Worm (Caenorhabditis elegans) whole organism, young adult: ENCODE results near the gene F11E6.8.

Experiments
- B0336.3 ChIP-seq: fragments of 200-800 bp; sonication (Bioruptor generic); IDR thresholded peaks from 2 replicates; pipeline ENCODE4 v1.3.6; 2022; ENCODE audit warnings: missing genetic modification characterization, missing compliant biosample characterization
- C06A6.2 ChIP-seq: fragments of 200-800 bp; sonication (Bioruptor generic); conservative IDR thresholded peaks from 2 replicates; pipeline ENCODE4 v1.3.6; 2022; ENCODE audit warnings: missing genetic modification characterization, missing compliant biosample characterization
- F10E7.11 ChIP-seq: sonication (generic microtip); optimal IDR thresholded peaks from 2 replicates; lab custom pipeline; 2017; ENCODE audit warnings: mild to moderate bottlenecking, missing genetic modification characterization, moderate library complexity, missing compliant biosample characterization
- F33H1.4 ChIP-seq: fragments of 200-800 bp; sonication (Bioruptor generic); IDR thresholded peaks from 2 replicates; pipeline ENCODE4 v1.3.6; 2022; ENCODE audit warnings: missing genetic modification reagents, missing genetic modification characterization, missing compliant biosample characterization
- F52B5.7 ChIP-seq: sonication (generic microtip); optimal IDR thresholded peaks from 2 replicates; lab custom pipeline; 2016; ENCODE audit warnings: mild to moderate bottlenecking, missing genetic modification characterization, missing compliant biosample characterization
- F55B11.4 ChIP-seq: sonication (generic microtip); optimal IDR thresholded peaks from 2 replicates; lab custom pipeline; 2016; ENCODE audit warnings: missing compliant biosample characterization, missing genetic modification characterization, borderline replicate concordance; ENCODE audit not compliant: insufficient read depth
- T07F8.4 ChIP-seq: sonication (generic microtip); optimal IDR thresholded peaks from 2 replicates; lab custom pipeline; 2016; ENCODE audit warnings: mild to moderate bottlenecking, missing genetic modification characterization, moderate library complexity, missing compliant biosample characterization
- Y53F4B.3 ChIP-seq: fragments of 200-800 bp; sonication (Bioruptor generic); IDR thresholded peaks from 2 replicates; pipeline ENCODE4 v1.3.6; 2022; ENCODE audit warnings: missing genetic modification reagents, missing genetic modification characterization, missing compliant biosample characterization
- Y67H2A.10 ChIP-seq: fragments of 200-800 bp; sonication (Bioruptor generic); conservative IDR thresholded peaks from 2 replicates; pipeline ENCODE4 v1.3.6; 2022; ENCODE audit warnings: missing genetic modification reagents, missing genetic modification characterization, missing compliant biosample characterization
- ZK185.1 ChIP-seq: sonication (generic microtip); optimal IDR thresholded peaks from 2 replicates; lab custom pipeline; 2016; ENCODE audit warnings: mild to moderate bottlenecking, missing genetic modification characterization, missing compliant biosample characterization; ENCODE audit not compliant: poor library complexity, severe bottlenecking
- ama-1 ChIP-seq, 3 experiments: fragments of 150-350 bp in 1 of 3; sonication (generic microtip) in 2 of 3; optimal IDR thresholded peaks; 2 replicates each; lab custom pipeline; 2014 to 2018; ENCODE audit warnings: missing biosample characterization in 2 of 3, missing genetic modification characterization in 2 of 3, missing genetic modification reagents in 2 of 3
- aptf-2 ChIP-seq: fragments of 200-800 bp; sonication (Bioruptor generic); conservative IDR thresholded peaks from 2 replicates; pipeline ENCODE4 v1.3.6; 2022; ENCODE audit warnings: missing genetic modification reagents, missing genetic modification characterization, missing compliant biosample characterization
- aptf-3 ChIP-seq: fragments of 200-800 bp; sonication (Bioruptor generic); IDR thresholded peaks from 2 replicates; pipeline ENCODE4 v1.3.6; 2022; ENCODE audit warnings: missing genetic modification characterization, missing compliant biosample characterization
- athp-1 ChIP-seq: sonication (generic microtip); optimal IDR thresholded peaks from 2 replicates; lab custom pipeline; 2017; ENCODE audit warnings: mild to moderate bottlenecking, missing genetic modification characterization, missing compliant biosample characterization
- attf-6 ChIP-seq: fragments of 200-800 bp; sonication (Bioruptor generic); IDR thresholded peaks from 2 replicates; pipeline ENCODE4 v1.3.6; 2022; ENCODE audit warnings: missing genetic modification reagents, missing genetic modification characterization, missing compliant biosample characterization
- ccch-3 ChIP-seq: fragments of 200-800 bp; sonication (Bioruptor generic); optimal IDR thresholded peaks from 2 replicates; lab custom pipeline; 2018; ENCODE audit warnings: mild to moderate bottlenecking, missing genetic modification characterization, missing compliant biosample characterization
- ceh-27 ChIP-seq: fragments of 200-800 bp; sonication (Bioruptor generic); optimal IDR thresholded peaks from 2 replicates; lab custom pipeline; 2018; ENCODE audit warnings: mild to moderate bottlenecking, missing genetic modification characterization, moderate library complexity, missing compliant biosample characterization
- ceh-40 ChIP-seq: fragments of 200-800 bp; sonication (Bioruptor generic); IDR thresholded peaks from 2 replicates; pipeline ENCODE4 v1.3.6; 2022; ENCODE audit warnings: missing genetic modification characterization, missing compliant biosample characterization
- ceh-79 ChIP-seq: sonication (generic microtip); optimal IDR thresholded peaks from 2 replicates; lab custom pipeline; 2017; ENCODE audit warnings: mild to moderate bottlenecking, missing genetic modification characterization, missing compliant biosample characterization
- dpff-1 ChIP-seq: sonication (generic microtip); optimal IDR thresholded peaks from 2 replicates; lab custom pipeline; 2017; ENCODE audit warnings: mild to moderate bottlenecking, missing genetic modification characterization, missing compliant biosample characterization
- dpl-1 ChIP-seq: fragments of 150-350 bp; optimal IDR thresholded peaks from 2 replicates; lab custom pipeline; 2014; ENCODE audit warnings: missing biosample characterization, missing genetic modification reagents, missing genetic modification characterization
- efl-1 ChIP-seq: fragments of 150-350 bp; optimal IDR thresholded peaks from 2 replicates; lab custom pipeline; 2014; ENCODE audit warnings: missing biosample characterization, missing genetic modification reagents, missing genetic modification characterization
- egrh-3 ChIP-seq: fragments of 200-800 bp; sonication (Bioruptor generic); IDR thresholded peaks from 2 replicates; pipeline ENCODE4 v1.3.6; 2022; ENCODE audit warnings: missing genetic modification reagents, missing genetic modification characterization, missing compliant biosample characterization
- ets-4 ChIP-seq: fragments of 200-800 bp; sonication (Bioruptor generic); optimal IDR thresholded peaks from 2 replicates; lab custom pipeline; 2018; ENCODE audit warnings: mild to moderate bottlenecking, missing genetic modification characterization, missing compliant biosample characterization
- fkh-3 ChIP-seq: sonication (generic microtip); optimal IDR thresholded peaks from 2 replicates; lab custom pipeline; 2016; ENCODE audit warnings: mild to moderate bottlenecking, missing genetic modification characterization, missing compliant biosample characterization
- hlh-26 ChIP-seq: fragments of 200-800 bp; sonication (Bioruptor generic); conservative IDR thresholded peaks from 2 replicates; pipeline ENCODE4 v1.3.6; 2022; ENCODE audit warnings: missing genetic modification reagents, missing genetic modification characterization, missing compliant biosample characterization
- hmg-1.2 ChIP-seq: fragments of 200-800 bp; sonication (Bioruptor generic); IDR thresholded peaks from 2 replicates; pipeline ENCODE4 v1.3.6; 2022; ENCODE audit warnings: missing genetic modification reagents, missing genetic modification characterization, missing compliant biosample characterization
- hsf-1 ChIP-seq: fragments of 200-800 bp; sonication (Bioruptor generic); IDR thresholded peaks from 2 replicates; pipeline ENCODE4 v1.3.6; 2022; ENCODE audit warnings: missing genetic modification reagents, missing genetic modification characterization, missing compliant biosample characterization
- lsl-1 ChIP-seq: fragments of 200-800 bp; sonication (Bioruptor generic); optimal IDR thresholded peaks from 2 replicates; lab custom pipeline; 2018; ENCODE audit warnings: mild to moderate bottlenecking, missing genetic modification characterization, moderate library complexity, missing compliant biosample characterization
- madf-6 ChIP-seq: fragments of 200-800 bp; sonication (Bioruptor generic); IDR thresholded peaks from 2 replicates; pipeline ENCODE4 v1.3.6; 2022; ENCODE audit warnings: missing genetic modification reagents, missing genetic modification characterization, missing compliant biosample characterization
- mcd-1 ChIP-seq: fragments of 200-800 bp; sonication (Bioruptor generic); IDR thresholded peaks from 2 replicates; pipeline ENCODE4 v1.3.6; 2022; ENCODE audit warnings: missing genetic modification reagents, missing genetic modification characterization, missing compliant biosample characterization
- mel-28 ChIP-seq: sonication (generic microtip); optimal IDR thresholded peaks from 2 replicates; lab custom pipeline; 2016; ENCODE audit warnings: borderline replicate concordance, mild to moderate bottlenecking, missing genetic modification characterization, missing compliant biosample characterization
- nhr-27 ChIP-seq: fragments of 200-800 bp; sonication (Bioruptor generic); optimal IDR thresholded peaks from 2 replicates; lab custom pipeline; 2018; ENCODE audit warnings: mild to moderate bottlenecking, missing genetic modification characterization, moderate library complexity, missing compliant biosample characterization
- rpc-1 ChIP-seq, 2 experiments: fragments of 150-350 bp in 1 of 2; sonication (generic microtip) in 1 of 2; optimal IDR thresholded peaks; 2 replicates each; lab custom pipeline; 2014 to 2018; ENCODE audit warnings: missing biosample characterization in 1 of 2, missing genetic modification characterization in 1 of 2, missing genetic modification reagents in 1 of 2, missing genotype in 1 of 2
- sea-2 ChIP-seq: fragments of 200-800 bp; sonication (Bioruptor generic); IDR thresholded peaks from 2 replicates; pipeline ENCODE4 v1.3.6; 2022; ENCODE audit warnings: missing genetic modification characterization, missing compliant biosample characterization
- sptf-2 ChIP-seq: fragments of 200-800 bp; sonication (Bioruptor generic); optimal IDR thresholded peaks from 2 replicates; lab custom pipeline; 2018; ENCODE audit warnings: mild to moderate bottlenecking, missing genetic modification characterization, missing compliant biosample characterization
- zim-3 ChIP-seq: sonication (generic microtip); optimal IDR thresholded peaks from 2 replicates; lab custom pipeline; 2017; ENCODE audit warnings: mild to moderate bottlenecking, missing genetic modification characterization, moderate library complexity, missing compliant biosample characterization
- ztf-18 ChIP-seq: sonication (generic microtip); optimal IDR thresholded peaks from 2 replicates; lab custom pipeline; 2016; ENCODE audit warnings: missing genotype, mild to moderate bottlenecking, missing genetic modification characterization, missing compliant biosample characterization
- ztf-26 ChIP-seq: sonication (generic microtip); optimal IDR thresholded peaks from 2 replicates; lab custom pipeline; 2017; ENCODE audit warnings: missing genetic modification characterization, missing compliant biosample characterization

The F11E6.8 gene

ce11 chrIV:17450443-17450842, at the start of gene F11E6.8:
Gene F11E6.8, minus strand, starts transcription at chrIV:17450543.
- no peak for TF ChIP-seq F33H1.4 (GFP tag; lab: Robert Waterston, UW)
- TF ChIP-seq hmg-1.2 (GFP tag; lab: Robert Waterston, UW): no peak
- TF ChIP-seq, all 124 proteins: peak for 0

- TF ChIP-seq egrh-3 (GFP tag; lab: Robert Waterston, UW) (peak; percentile 92), Y53F4B.3 (GFP tag; lab: Robert Waterston, UW) (peak; percentile 69; the same call in 1 of the 2 replicates)
- TF ChIP-seq, all 124 proteins: peak for 2; not testable (repeated sequence) for 122
Measured at ce11 chrIV:17492712-17493111, 42.4 kb upstream of the F11E6.8 start.

- TF ChIP-seq ets-4 (GFP tag; lab: Kevin White, UChicago) (no peak), ceh-40 (GFP tag; lab: Robert Waterston, UW) (no peak), athp-1 (tag; lab: Kevin White, UChicago) (no peak), efl-1 (GFP tag; lab: Kevin White, UChicago) (no peak), dpff-1 (no peak)
Measured at ce11 chrIV:17490679-17491078, 40.3 kb upstream of the F11E6.8 start, which contains the start of gene nas-6. Gene nas-6, minus strand, starts transcription at chrIV:17490779.

ce11 chrIV:17483230-17483629, 32.9 kb upstream of the F11E6.8 start, which contains the start of gene rabr-2:
Gene rabr-2, minus strand, starts transcription at chrIV:17483330.
- TF ChIP-seq ceh-79 (tag; lab: Kevin White, UChicago) (no peak), B0336.3 (GFP tag; lab: Robert Waterston, UW) (no peak), mel-28 (tag; lab: Kevin White, UChicago) (no peak), madf-6 (GFP tag; lab: Robert Waterston, UW) (no peak), C06A6.2 (no peak), F55B11.4 (no peak), ceh-27 (GFP tag; lab: Kevin White, UChicago) (no peak), rpc-1 (optimal IDR thresholded peaks at IDR 0.05; lab: Kevin White, UChicago) (no peak), rpc-1 (tag; optimal IDR thresholded peaks at IDR 0.05; lab: Kevin White, UChicago) (no peak), ztf-18 (tag; lab: Kevin White, UChicago) (no peak), sptf-2 (GFP tag; lab: Kevin White, UChicago) (no peak), ZK185.1 (tag; lab: Kevin White, UChicago) (no peak), aptf-2 (no peak), hlh-26 (GFP tag; lab: Robert Waterston, UW) (no peak), hsf-1 (GFP tag; lab: Robert Waterston, UW) (no peak), ztf-26 (tag; lab: Kevin White, UChicago) (no peak), F52B5.7 (tag; lab: Kevin White, UChicago) (no peak), zim-3 (tag; lab: Kevin White, UChicago) (no peak)

- TF ChIP-seq T07F8.4 (tag; lab: Kevin White, UChicago) (no peak), ccch-3 (GFP tag; lab: Kevin White, UChicago) (no peak), sea-2 (GFP tag; lab: Robert Waterston, UW) (no peak), lsl-1 (GFP tag; lab: Kevin White, UChicago) (no peak), Y67H2A.10 (GFP tag; lab: Robert Waterston, UW) (no peak), ztf-18 (tag; lab: Kevin White, UChicago) (no peak), F10E7.11 (tag; lab: Kevin White, UChicago) (no peak), mel-28 (tag; lab: Kevin White, UChicago) (no peak), ama-1 (optimal IDR thresholded peaks at IDR 0.05; lab: Kevin White, UChicago) (no peak), ama-1 (GFP tag; optimal IDR thresholded peaks at IDR 0.05; lab: Kevin White, UChicago) (no peak), attf-6 (GFP tag; lab: Robert Waterston, UW) (no peak), B0336.3 (GFP tag; lab: Robert Waterston, UW) (no peak), ceh-40 (GFP tag; lab: Robert Waterston, UW) (no peak), aptf-3 (GFP tag; lab: Robert Waterston, UW) (no peak), dpl-1 (GFP tag; lab: Kevin White, UChicago) (no peak), mcd-1 (GFP tag; lab: Robert Waterston, UW) (no peak), nhr-27 (tag; lab: Kevin White, UChicago) (no peak), fkh-3 (no peak)
Measured at ce11 chrIV:17475743-17476142, 25.4 kb upstream of the F11E6.8 start, which contains the start of gene grl-24. Gene grl-24, minus strand, starts transcription at chrIV:17475843.
